Worm (Caenorhabditis elegans): ENCODE data around the gene chca-1.

ce11 chrIV:9614695-9615094 lies 36.5 kb upstream of the chca-1 start, which contains the start of gene elt-1:
- TF ChIP-seq elt-3 (tag; optimal IDR thresholded peaks at IDR 0.05) (no peak), nhr-11 (tag; optimal IDR thresholded peaks at IDR 0.05) (no peak), unc-62 (GFP tag; optimal IDR thresholded peaks at IDR 0.05) (no peak)
